Fruit fly (Drosophila melanogaster) whole organism, pupa: Measurements from ENCODE around the gene Pde9.

Experiments
- CG12605 ChIP-seq: fragments of 200-800 bp; sonication (Bioruptor generic); IDR thresholded peaks from 2 replicates; pipeline ENCODE4 v1.3.6; 2022; ENCODE audit warnings: missing biosample characterization, missing genetic modification characterization
- CG32121 ChIP-seq: fragments of 200-800 bp; sonication (Bioruptor generic); IDR thresholded peaks from 2 replicates; pipeline ENCODE4 v1.3.6; 2022; ENCODE audit warnings: missing biosample characterization, missing genetic modification characterization
- CG34367 ChIP-seq: fragments of 200-800 bp; sonication (Bioruptor generic); optimal IDR thresholded peaks from 2 replicates; lab custom pipeline; 2018; ENCODE audit warnings: missing biosample characterization, mild to moderate bottlenecking, missing genetic modification characterization
- CG8301 ChIP-seq: fragments of 200-800 bp; sonication (Bioruptor generic); optimal IDR thresholded peaks from 2 replicates; lab custom pipeline; 2018; ENCODE audit warnings: missing biosample characterization, mild to moderate bottlenecking, missing genetic modification characterization
- Snoo ChIP-seq: fragments of 200-800 bp; sonication (Bioruptor generic); optimal IDR thresholded peaks from 3 replicates; lab custom pipeline; 2017; ENCODE audit warnings: missing biosample characterization, mild to moderate bottlenecking, missing genetic modification characterization, inconsistent platforms
- rn ChIP-seq: fragments of 200-800 bp; sonication (Bioruptor generic); IDR thresholded peaks from 2 replicates; pipeline ENCODE4 v1.3.6; 2022; ENCODE audit warnings: missing biosample characterization, missing genetic modification characterization

DNA sequence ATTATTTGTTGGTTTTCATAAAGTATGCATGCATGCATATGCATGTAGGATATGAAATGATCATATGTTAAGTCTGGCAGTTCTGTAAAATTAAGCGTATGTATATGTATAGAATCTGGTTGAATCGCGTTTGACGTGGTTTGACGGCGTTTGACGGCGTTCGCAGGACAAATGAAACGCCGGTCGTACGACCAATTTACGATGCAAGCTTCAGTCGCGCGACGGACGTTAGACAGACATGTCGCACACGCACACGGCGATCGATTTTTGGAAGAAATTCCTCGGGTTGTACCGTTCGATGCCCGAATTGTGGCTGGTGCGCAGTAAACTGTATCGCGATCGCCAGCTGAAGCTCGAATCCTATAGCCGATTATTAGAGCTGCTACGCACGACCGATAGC is 152.0 kb downstream of the Pde9 start:
- TF ChIP-seq CG8301 (tag; lab: Kevin White, UChicago): no peak
- TF ChIP-seq CG34367: no peak
- TF ChIP-seq CG32121 (GFP tag; lab: Robert Waterston, UW): no peak
- no peak for TF ChIP-seq rn (GFP tag; lab: Robert Waterston, UW)
- TF ChIP-seq CG12605 (GFP tag; lab: Robert Waterston, UW): no peak
- no peak for TF ChIP-seq Snoo (tag; lab: Kevin White, UChicago)
